Worm (Caenorhabditis elegans) whole organism, late embryonic: ENCODE data around the gene T10H9.8.

Source experiments
- fkh-10 ChIP-seq: fragments of 150-350 bp; optimal IDR thresholded peaks from 2 replicates; lab custom pipeline; 2014; ENCODE audit warnings: missing biosample characterization, missing genetic modification reagents, missing genetic modification characterization
- sox-4 ChIP-seq: sonication (generic microtip); optimal IDR thresholded peaks from 2 replicates; lab custom pipeline; 2017; ENCODE audit warnings: mild to moderate bottlenecking, missing genetic modification characterization, inconsistent platforms, missing compliant biosample characterization
- unc-55 ChIP-seq: sonication (generic microtip); optimal IDR thresholded peaks from 2 replicates; lab custom pipeline; 2017; ENCODE audit warnings: missing biosample characterization, missing genetic modification reagents, missing genetic modification characterization

ce11 chrV:6649317-6649716, 2.8 kb upstream of the T10H9.8 start, which contains the start of gene T10H9.1:
- TF ChIP-seq sox-4 (no peak), fkh-10 (GFP tag; lab: Kevin White, UChicago) (no peak), unc-55 (GFP tag; lab: Kevin White, UChicago) (no peak)
